Fruit fly (Drosophila melanogaster): ENCODE data around the gene ato.

ato gene

DNA sequence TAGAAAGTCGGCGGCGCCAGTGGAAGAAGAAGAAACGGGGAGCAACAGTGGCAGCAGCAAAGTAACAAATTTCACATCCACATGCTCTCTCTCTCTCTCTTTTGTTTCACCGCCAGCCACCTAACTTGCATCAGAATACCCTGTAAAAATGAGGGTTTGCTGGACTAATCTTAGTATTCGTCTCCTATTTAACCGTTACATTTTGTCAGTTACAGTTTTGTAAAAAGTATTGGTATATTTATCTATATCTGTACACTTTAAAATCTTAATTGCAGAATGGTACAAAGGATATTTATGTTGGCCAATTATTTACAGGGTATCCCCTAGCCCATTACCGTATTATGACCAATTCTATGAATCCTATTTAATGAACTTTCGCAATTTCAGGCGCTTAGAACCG is 44.0 kb upstream of the ato start (continued):
- TF ChIP-seq CG10631 (GFP tag; optimal IDR thresholded peaks at IDR 0.05) (peak; percentile 46), lz (GFP tag; optimal IDR thresholded peaks at IDR 0.05) (peak; percentile 50), fkh (GFP tag; optimal IDR thresholded peaks at IDR 0.05) (no peak), CG11902 (GFP tag; optimal IDR thresholded peaks at IDR 0.05) (no peak), acj6 (GFP tag; optimal IDR thresholded peaks at IDR 0.05) (peak; percentile 57), topi (GFP tag; optimal IDR thresholded peaks at IDR 0.05) (peak; percentile 32), CG16779 (tag; optimal IDR thresholded peaks at IDR 0.05) (no peak), eg (GFP tag; IDR thresholded peaks at IDR 0.05) (peak; percentile 88), Sox15 (GFP tag; optimal IDR thresholded peaks at IDR 0.05) (no peak), fd85E (GFP tag; optimal IDR thresholded peaks at IDR 0.05) (no peak), CG11762 (GFP tag; optimal IDR thresholded peaks at IDR 0.05; ENCODE audit: insufficient read depth) (no peak), Smox (GFP tag; optimal IDR thresholded peaks at IDR 0.05) (peak; percentile 27), fd59A (GFP tag; optimal IDR thresholded peaks at IDR 0.05) (no peak), CG1621 (tag; optimal IDR thresholded peaks at IDR 0.05) (no peak), pdm3 (GFP tag; optimal IDR thresholded peaks at IDR 0.05) (peak; percentile 75), CG15336 (GFP tag; IDR thresholded peaks at IDR 0.05) (peak; percentile 92), Eip78C (GFP tag) (peak; percentile 81), CG3032 (tag; optimal IDR thresholded peaks at IDR 0.05) (no peak), salr (GFP tag; optimal IDR thresholded peaks at IDR 0.05) (peak in 1 of 2 experiments; percentile 48), CG7368 (GFP tag; optimal IDR thresholded peaks at IDR 0.05) (peak; percentile 19), Blimp-1 (GFP tag; optimal IDR thresholded peaks at IDR 0.05) (no peak), cyc (GFP tag; optimal IDR thresholded peaks at IDR 0.05) (no peak), Gug (GFP tag; IDR thresholded peaks at IDR 0.05) (peak; percentile 57; the same call in 1 of the 2 replicates), net (GFP tag; optimal IDR thresholded peaks at IDR 0.05) (peak; percentile 79), CG9139 (GFP tag; optimal IDR thresholded peaks at IDR 0.05) (no peak), Met (GFP tag; optimal IDR thresholded peaks at IDR 0.05) (peak; percentile 44), CG8319 (GFP tag; optimal IDR thresholded peaks at IDR 0.05) (no peak), CG8632 (GFP tag; optimal IDR thresholded peaks at IDR 0.05) (no peak), Ets96B (tag; optimal IDR thresholded peaks at IDR 0.05) (peak; percentile 9)

DNA sequence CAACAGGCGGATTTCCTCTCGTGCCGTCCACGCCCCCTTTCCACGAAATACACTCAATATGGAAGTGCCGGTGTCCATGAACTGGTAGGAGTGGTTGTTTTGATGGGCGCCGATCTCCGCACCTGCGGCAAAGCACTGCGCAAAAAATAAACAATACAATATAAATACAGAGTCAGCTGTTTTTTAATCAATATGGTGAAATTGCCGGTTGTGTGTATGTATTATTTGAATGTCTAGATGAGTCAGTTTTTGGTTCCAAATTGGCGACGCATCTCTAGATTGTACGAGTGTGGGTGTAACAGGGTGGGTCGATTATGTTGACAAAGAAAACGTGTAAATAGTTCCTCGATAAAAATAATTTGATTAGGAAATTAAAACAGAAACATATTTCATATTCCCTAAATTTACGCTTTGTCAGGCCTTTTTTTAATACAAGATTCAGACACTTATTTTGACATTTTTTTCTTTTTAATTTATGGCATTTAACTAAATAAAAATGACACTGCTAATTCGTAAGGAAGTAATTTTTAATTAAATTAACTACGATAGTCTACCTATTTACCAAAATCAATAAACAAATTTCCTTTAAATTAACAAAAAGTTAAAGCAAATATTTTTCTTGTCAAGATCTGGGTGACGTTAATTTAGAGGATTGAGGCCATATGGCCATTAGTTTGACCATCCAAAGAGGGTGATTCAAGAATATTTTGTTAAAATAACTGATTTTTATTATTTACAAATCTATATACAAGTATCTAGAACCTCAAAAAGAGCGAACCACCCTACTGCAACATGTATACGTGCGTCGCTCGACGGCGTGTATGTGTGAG is 38.2 kb upstream of the ato start:
- TF ChIP-seq CG15336 (GFP tag; IDR thresholded peaks at IDR 0.05) (peak; percentile 76), CG16779 (tag; optimal IDR thresholded peaks at IDR 0.05) (peak; percentile 88), CG10669 (GFP tag; optimal IDR thresholded peaks at IDR 0.05) (peak; percentile 81), Hr38 (GFP tag; optimal IDR thresholded peaks at IDR 0.05) (no peak), CG9139 (GFP tag; optimal IDR thresholded peaks at IDR 0.05) (peak; percentile 61), Sox15 (GFP tag; optimal IDR thresholded peaks at IDR 0.05) (peak; percentile 88), pdm3 (GFP tag; optimal IDR thresholded peaks at IDR 0.05) (peak; percentile 89), lz (GFP tag; optimal IDR thresholded peaks at IDR 0.05) (peak; percentile 89), Ets96B (tag; optimal IDR thresholded peaks at IDR 0.05) (peak; percentile 84), net (GFP tag; optimal IDR thresholded peaks at IDR 0.05) (peak; percentile 90), Smox (GFP tag; optimal IDR thresholded peaks at IDR 0.05) (peak; percentile 89), CG6808 (GFP tag; optimal IDR thresholded peaks at IDR 0.05) (peak; percentile 90), fd85E (GFP tag; optimal IDR thresholded peaks at IDR 0.05) (peak; percentile 69), Sox102F (GFP tag; optimal IDR thresholded peaks at IDR 0.05) (peak; percentile 89), Met (GFP tag; optimal IDR thresholded peaks at IDR 0.05) (peak; percentile 90), vri (GFP tag; optimal IDR thresholded peaks at IDR 0.05) (peak; percentile 71), CG31627 (GFP tag; optimal IDR thresholded peaks at IDR 0.05) (peak; percentile 85), acj6 (GFP tag; optimal IDR thresholded peaks at IDR 0.05) (peak; percentile 89), Eip93F (GFP tag; optimal IDR thresholded peaks at IDR 0.05) (peak; percentile 64), CG6276 (GFP tag; optimal IDR thresholded peaks at IDR 0.05) (peak; percentile 94), dac (GFP tag; optimal IDR thresholded peaks at IDR 0.05) (peak; percentile 73), fkh (GFP tag; optimal IDR thresholded peaks at IDR 0.05) (peak; percentile 88), CG1621 (tag; optimal IDR thresholded peaks at IDR 0.05) (peak; percentile 49), svp (GFP tag) (peak; percentile 97), esn (GFP tag; optimal IDR thresholded peaks at IDR 0.05) (peak; percentile 95), dsx (GFP tag; optimal IDR thresholded peaks at IDR 0.05; ENCODE audit: poor library complexity, severe bottlenecking) (peak; percentile 69), OdsH (GFP tag; optimal IDR thresholded peaks at IDR 0.05) (peak; percentile 90), CG4318 (GFP tag; optimal IDR thresholded peaks at IDR 0.05) (peak; percentile 88), Hr4 (GFP tag; optimal IDR thresholded peaks at IDR 0.05) (peak; percentile 90), CG10631 (GFP tag; optimal IDR thresholded peaks at IDR 0.05) (peak; percentile 90), Blimp-1 (GFP tag; optimal IDR thresholded peaks at IDR 0.05) (peak; percentile 79), salr (GFP tag; optimal IDR thresholded peaks at IDR 0.05) (peak; percentile 52 to 97), eg (GFP tag; IDR thresholded peaks at IDR 0.05) (peak; percentile 72), fd59A (GFP tag; optimal IDR thresholded peaks at IDR 0.05) (peak; percentile 83), topi (GFP tag; optimal IDR thresholded peaks at IDR 0.05) (peak; percentile 92), Eip75B (GFP tag; optimal IDR thresholded peaks at IDR 0.05) (peak; percentile 92)

Measured in whole organism, prepupa.